Fruit fly (Drosophila melanogaster): ENCODE results near the gene CG2278.

Gene CG2278

DNA sequence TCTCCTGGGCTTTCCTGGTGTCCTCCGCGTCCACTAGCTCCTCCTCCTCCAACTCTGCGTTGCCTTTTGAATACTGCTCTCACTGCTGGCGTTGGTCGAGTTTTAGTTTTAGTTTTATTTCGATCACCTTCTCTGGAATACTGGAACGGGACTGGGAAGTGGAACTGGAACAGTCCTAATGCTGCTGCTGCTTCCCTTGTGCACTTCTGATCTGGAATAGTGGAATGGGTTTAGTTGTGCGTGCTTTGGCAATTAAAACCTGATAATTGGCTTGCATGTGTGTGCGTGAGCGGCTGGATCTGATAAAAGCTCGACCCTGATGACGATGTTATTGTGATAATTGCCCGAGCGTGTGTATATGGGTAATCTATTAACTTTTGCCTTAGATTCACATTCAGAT, 29.4 kb downstream of the CG2278 start:
- TF ChIP-seq CG17806 (tag; optimal IDR thresholded peaks at IDR 0.05) (no peak), CG10348 (GFP tag; IDR thresholded peaks at IDR 0.05) (no peak)

DNA sequence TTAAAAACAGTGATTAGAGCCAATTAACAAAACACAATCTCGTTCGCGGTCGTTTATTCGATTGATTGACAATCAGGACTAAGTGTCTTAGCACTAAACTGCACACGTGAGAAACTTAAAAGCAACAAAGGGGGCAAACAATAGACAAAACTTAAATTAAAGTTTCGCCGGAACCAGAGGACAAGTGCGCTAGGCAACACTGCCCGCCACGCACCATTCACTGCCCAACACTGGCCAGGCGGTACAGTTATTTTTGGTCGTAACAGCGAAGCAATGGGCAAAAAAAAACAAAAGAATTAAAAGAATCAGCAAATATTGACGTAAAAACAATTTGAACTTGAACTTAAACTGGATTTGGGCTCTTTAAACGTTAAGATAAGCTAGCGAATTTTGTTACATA, 32.8 kb downstream of the CG2278 start:
- TF ChIP-seq Pif1B (GFP tag; optimal IDR thresholded peaks at IDR 0.05) (no peak), Ets98B (GFP tag; IDR thresholded peaks at IDR 0.05) (no peak), D1 (tag; optimal IDR thresholded peaks at IDR 0.05) (no peak), CG12605 (GFP tag; IDR thresholded peaks at IDR 0.05) (no peak), Pif1A (GFP tag; optimal IDR thresholded peaks at IDR 0.05) (no peak), CG32121 (GFP tag; IDR thresholded peaks at IDR 0.05) (no peak), CG9948 (tag; optimal IDR thresholded peaks at IDR 0.05) (no peak), CG15710 (tag; optimal IDR thresholded peaks at IDR 0.05) (no peak)

DNA sequence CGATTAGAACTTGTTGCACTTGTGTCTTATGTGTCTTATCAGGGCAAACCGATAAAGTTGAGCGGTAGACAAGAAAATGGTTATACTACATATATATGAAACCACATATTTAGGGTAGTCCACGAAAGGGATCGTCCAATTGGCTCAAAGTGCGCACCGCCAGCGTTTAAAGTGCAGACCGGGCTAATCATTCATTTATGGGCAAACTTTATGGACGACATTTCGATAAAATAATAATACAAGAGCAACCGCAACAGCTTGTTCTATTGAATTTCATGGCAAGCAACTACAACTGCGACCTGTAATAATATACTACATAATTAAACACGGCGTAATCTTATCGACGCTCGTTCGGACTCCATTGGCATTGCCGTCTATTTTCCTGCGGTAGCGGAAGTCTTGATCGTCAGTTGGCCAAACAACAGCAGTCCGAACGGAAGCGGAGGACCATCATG, 34.6 kb downstream of the CG2278 start, which contains the start of the genes cyr and CG2120:
TSS of gene cyr (minus strand) at position 294 of the 455 bp plus-strand sequence.
TSS of gene CG2120 (plus strand) at position 405 of the 455 bp plus-strand sequence.
- TF ChIP-seq rn (GFP tag; IDR thresholded peaks at IDR 0.05) (no peak), CG9948 (tag; optimal IDR thresholded peaks at IDR 0.05) (no peak)

DNA sequence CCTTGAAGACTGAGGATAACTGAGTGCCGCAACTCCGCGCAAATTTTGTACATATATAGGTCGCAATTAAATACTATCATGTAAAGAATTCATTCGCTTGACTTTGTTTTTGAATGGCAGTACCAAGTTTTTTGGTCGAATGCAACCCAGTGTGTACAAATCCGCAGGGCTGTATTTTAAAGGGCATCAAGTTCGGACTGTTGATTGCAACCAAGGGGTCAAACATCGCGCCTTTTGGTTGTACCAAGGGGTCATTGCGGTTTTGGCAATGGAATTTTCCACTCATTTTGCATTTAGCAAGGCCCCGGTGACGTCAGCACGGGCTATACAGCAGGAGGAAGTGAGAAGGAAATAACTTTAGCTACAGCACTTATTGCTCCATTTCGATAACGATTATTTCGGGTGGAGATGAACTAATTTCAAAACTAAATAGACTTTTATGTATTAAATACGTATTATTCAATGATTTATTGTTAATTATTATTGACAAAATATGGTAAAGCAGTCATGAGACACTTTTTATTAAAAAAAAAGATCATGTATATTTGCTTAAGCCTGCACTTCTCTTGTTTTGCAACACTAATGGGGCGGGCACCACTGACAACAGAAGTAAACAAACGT, 38.3 kb downstream of the CG2278 start, which contains the start of gene CG10958:
TSS of gene CG10958 (plus strand) at position 593 of the 621 bp plus-strand sequence.
- TF ChIP-seq Pif1A (GFP tag; optimal IDR thresholded peaks at IDR 0.05) (no peak), CG12605 (GFP tag; IDR thresholded peaks at IDR 0.05) (0 out of 2 replicates have a peak, but pooled peaks have one; percentile 15), Pif1B (GFP tag; optimal IDR thresholded peaks at IDR 0.05) (peak; percentile 63), CG4496 (GFP tag; IDR thresholded peaks at IDR 0.05) (peak; percentile 54), CG10348 (GFP tag; IDR thresholded peaks at IDR 0.05) (no peak), CG14655 (GFP tag; optimal IDR thresholded peaks at IDR 0.05) (no peak), EcR (GFP tag; optimal IDR thresholded peaks at IDR 0.05) (peak; percentile 4), gl (tag; optimal IDR thresholded peaks at IDR 0.05) (no peak), CG9948 (tag; optimal IDR thresholded peaks at IDR 0.05) (peak; percentile 28), fd96Ca (GFP tag; IDR thresholded peaks at IDR 0.05) (peak; percentile 48; the same call in 2 of the 3 replicates), CG8159 (tag; optimal IDR thresholded peaks at IDR 0.05) (no peak), Ets98B (GFP tag; IDR thresholded peaks at IDR 0.05) (peak; percentile 42; the same call in 1 of the 2 replicates), CG13204 (GFP tag; optimal IDR thresholded peaks at IDR 0.05) (no peak), rn (GFP tag; IDR thresholded peaks at IDR 0.05) (no peak), CG8301 (tag; optimal IDR thresholded peaks at IDR 0.05) (no peak), CG15710 (tag; optimal IDR thresholded peaks at IDR 0.05) (peak; percentile 20), CG34367 (tag; optimal IDR thresholded peaks at IDR 0.05) (no peak), D1 (tag; optimal IDR thresholded peaks at IDR 0.05) (no peak), CG17806 (tag; optimal IDR thresholded peaks at IDR 0.05) (peak; percentile 40), Snoo (tag; optimal IDR thresholded peaks at IDR 0.05) (peak; percentile 10), CG32121 (GFP tag; IDR thresholded peaks at IDR 0.05) (peak; percentile 54)

DNA sequence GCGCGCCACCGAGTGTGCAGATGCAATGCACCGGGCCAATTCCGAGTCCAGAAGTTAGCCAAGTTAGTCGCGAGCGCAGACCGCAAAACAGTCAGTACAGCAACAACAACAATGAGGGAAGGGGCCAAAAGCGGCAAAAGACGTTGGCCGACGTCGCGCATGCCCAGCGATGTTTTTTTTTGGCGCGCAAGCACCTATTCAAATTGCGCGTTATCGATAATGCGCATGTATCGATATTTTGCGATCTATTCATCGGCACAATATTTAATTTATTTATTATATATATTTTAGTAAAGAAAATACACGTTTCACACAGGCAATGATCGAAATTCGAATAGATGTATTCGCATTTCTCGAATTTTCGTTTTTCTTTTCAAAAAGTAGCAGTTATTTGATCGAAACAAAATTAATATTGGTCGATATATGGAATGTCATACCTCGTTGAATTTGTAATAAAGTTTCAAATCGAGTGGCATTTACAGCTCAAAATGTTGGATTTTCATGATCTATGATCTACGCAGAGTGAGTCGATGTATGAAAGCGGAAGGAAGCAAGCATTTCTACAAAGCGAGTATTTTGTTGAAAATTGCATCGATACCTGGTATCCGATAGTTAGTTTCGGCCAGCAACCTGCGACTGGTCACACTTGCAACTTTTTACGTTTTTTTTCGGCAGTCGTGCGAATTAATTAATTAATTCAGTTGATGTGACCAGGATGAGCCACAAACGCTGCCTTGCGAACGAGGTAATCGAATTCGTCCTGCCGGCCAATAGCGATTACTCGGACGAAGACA, 40.7 kb downstream of the CG2278 start, which contains the start of gene CG2116:
TSS of gene CG2116 (plus strand) at position 609 of the 794 bp plus-strand sequence.
- TF ChIP-seq D1 (tag; optimal IDR thresholded peaks at IDR 0.05): no peak
- peak; percentile 47; the same call in 1 of the 3 replicates for TF ChIP-seq CG4496 (GFP tag; IDR thresholded peaks at IDR 0.05)

DNA sequence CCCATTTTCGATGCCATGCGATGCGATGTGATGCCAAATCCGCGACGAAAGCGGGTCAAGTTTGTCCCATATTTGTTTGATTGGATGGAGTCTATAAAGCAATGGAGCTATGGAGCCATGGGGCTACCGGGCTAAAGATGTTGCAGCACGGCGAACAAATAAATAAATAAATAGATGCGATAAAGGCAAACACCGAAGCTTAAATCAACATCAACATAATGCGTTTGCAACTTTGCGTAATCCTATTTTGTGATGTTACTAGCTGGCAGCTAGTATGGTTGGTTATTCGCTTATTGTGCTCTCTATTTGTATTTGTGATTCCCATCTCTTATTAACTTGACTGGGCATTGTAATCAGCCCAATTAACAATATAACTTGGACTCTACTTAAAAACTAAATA, 41.9 kb downstream of the CG2278 start:
- TF ChIP-seq CG9948 (tag; optimal IDR thresholded peaks at IDR 0.05): no peak

DNA sequence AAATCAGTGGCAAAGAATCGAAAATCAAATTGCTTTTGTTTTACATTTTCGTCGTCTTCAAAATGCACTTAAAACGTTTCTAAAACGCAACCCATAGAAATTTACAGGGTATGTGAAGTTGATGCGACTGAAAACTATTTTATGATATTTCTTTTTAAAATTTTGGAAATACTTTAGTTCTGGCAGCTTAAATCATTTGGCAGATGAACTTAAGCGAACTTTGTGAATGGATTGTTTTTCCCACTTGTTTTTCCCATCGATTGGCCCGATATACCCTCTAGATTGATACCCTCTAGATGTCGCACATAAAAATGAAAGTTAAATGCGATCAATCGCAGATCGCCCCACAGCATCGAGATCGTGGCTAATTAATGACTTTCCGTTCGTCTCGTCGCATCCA, 43.9 kb downstream of the CG2278 start:
- no peak for TF ChIP-seq Snoo (tag; optimal IDR thresholded peaks at IDR 0.05)
- no peak for TF ChIP-seq gl (tag; optimal IDR thresholded peaks at IDR 0.05)
- no peak for TF ChIP-seq D1 (tag; optimal IDR thresholded peaks at IDR 0.05)
- no peak for TF ChIP-seq rn (GFP tag; IDR thresholded peaks at IDR 0.05)
- no peak for TF ChIP-seq CG13204 (GFP tag; optimal IDR thresholded peaks at IDR 0.05)
- no peak for TF ChIP-seq CG9948 (tag; optimal IDR thresholded peaks at IDR 0.05)
- peak; percentile 42; the same call in 1 of the 3 replicates for TF ChIP-seq fd96Ca (GFP tag; IDR thresholded peaks at IDR 0.05)
- TF ChIP-seq CG32121 (GFP tag; IDR thresholded peaks at IDR 0.05): no peak
- TF ChIP-seq Ets98B (GFP tag; IDR thresholded peaks at IDR 0.05): peak; percentile 30
- no peak for TF ChIP-seq CG34367 (tag; optimal IDR thresholded peaks at IDR 0.05)
- peak; percentile 28 for TF ChIP-seq CG8301 (tag; optimal IDR thresholded peaks at IDR 0.05)

Measured in whole organism, pupa.